Worm (Caenorhabditis elegans) whole organism, L3 larva: ENCODE measurements around the gene T02C1.1.

Source experiments
- ceh-82 ChIP-seq: fragments of 150-350 bp; optimal IDR thresholded peaks from 2 replicates; lab custom pipeline; 2014; ENCODE audit warnings: missing biosample characterization, missing genetic modification characterization
- elt-1 ChIP-seq: fragments of 150-350 bp; optimal IDR thresholded peaks from 2 replicates; lab custom pipeline; 2014; ENCODE audit warnings: missing biosample characterization, missing genetic modification characterization
- elt-3 ChIP-seq, 3 experiments: fragments of 150-350 bp in 1 of 3; sonication (generic microtip) in 2 of 3; optimal IDR thresholded peaks; 2 replicates in 2 of 3; 4 replicates in 1 of 3; lab custom pipeline; 2014 to 2017; ENCODE audit warnings: missing biosample characterization in 3 of 3, missing genetic modification characterization in 3 of 3
- unc-62 ChIP-seq: fragments of 150-350 bp; sonication (generic microtip); optimal IDR thresholded peaks from 4 replicates; lab custom pipeline; 2014; ENCODE audit warnings: missing biosample characterization, missing genetic modification reagents, missing genetic modification characterization

- no peak for TF ChIP-seq elt-3 (tag; optimal IDR thresholded peaks at IDR 0.05; lab: Kevin White, UChicago)
- no peak for TF ChIP-seq ceh-82 (tag; lab: Kevin White, UChicago)
- TF ChIP-seq unc-62 (GFP tag; lab: Kevin White, UChicago), result no peak
- no peak for TF ChIP-seq elt-1 (tag; lab: Kevin White, UChicago)
Observed at ce11 chrIII:9281480-9281879, 34.2 kb downstream of the T02C1.1 start, which contains the start of gene fozi-1.
